Fruit fly (Drosophila melanogaster) whole organism, prepupa: ENCODE results near the gene Rfx.

Experiments
- Blimp-1 ChIP-seq: fragments of 200-800 bp; sonication (Bioruptor generic); optimal IDR thresholded peaks from 3 replicates; lab custom pipeline; 2017; ENCODE audit warnings: missing biosample characterization, missing genetic modification characterization, mild to moderate bottlenecking, moderate library complexity, missing genetic modification reagents
- CG10631 ChIP-seq: fragments of 200-800 bp; sonication (Bioruptor generic); optimal IDR thresholded peaks from 2 replicates; lab custom pipeline; 2016; ENCODE audit warnings: missing biosample characterization, missing genetic modification characterization
- CG10669 ChIP-seq: fragments of 200-800 bp; sonication (Bioruptor generic); optimal IDR thresholded peaks from 3 replicates; lab custom pipeline; 2018; ENCODE audit warnings: missing biosample characterization, mild to moderate bottlenecking, missing genetic modification characterization, moderate library complexity
- CG11294 ChIP-seq: fragments of 200-800 bp; sonication (Bioruptor generic); IDR thresholded peaks from 2 replicates; pipeline ENCODE4 v1.3.6; 2022; ENCODE audit warnings: missing biosample characterization, missing genetic modification characterization
- CG11902 ChIP-seq: fragments of 200-800 bp; sonication (Bioruptor generic); optimal IDR thresholded peaks from 3 replicates; lab custom pipeline; 2016; ENCODE audit warnings: missing biosample characterization, missing genetic modification characterization
- CG15336 ChIP-seq: fragments of 200-800 bp; sonication (Bioruptor generic); IDR thresholded peaks from 2 replicates; pipeline ENCODE4 v1.3.6; 2022; ENCODE audit warnings: missing biosample characterization, missing genetic modification characterization
- CG1621 ChIP-seq: fragments of 200-800 bp; sonication (Bioruptor generic); optimal IDR thresholded peaks from 3 replicates; lab custom pipeline; 2018; ENCODE audit warnings: missing biosample characterization, mild to moderate bottlenecking, missing genetic modification characterization
- CG16779 ChIP-seq: fragments of 200-800 bp; sonication (Bioruptor generic); optimal IDR thresholded peaks from 3 replicates; lab custom pipeline; 2017; ENCODE audit warnings: missing biosample characterization, mild to moderate bottlenecking, missing genetic modification characterization
- CG3032 ChIP-seq: fragments of 200-800 bp; optimal IDR thresholded peaks from 2 replicates; lab custom pipeline; 2019; ENCODE audit warnings: missing biosample characterization, mild to moderate bottlenecking, missing genetic modification characterization, moderate library complexity
- CG31627 ChIP-seq: fragments of 200-800 bp; sonication (Bioruptor generic); optimal IDR thresholded peaks from 3 replicates; lab custom pipeline; 2016; ENCODE audit warnings: missing biosample characterization, missing genetic modification characterization
- CG32006 ChIP-seq: fragments of 200-800 bp; sonication (Bioruptor generic); optimal IDR thresholded peaks from 3 replicates; lab custom pipeline; 2017; ENCODE audit warnings: missing biosample characterization, mild to moderate bottlenecking, missing genetic modification characterization
- CG34406 ChIP-seq: fragments of 200-800 bp; sonication (Bioruptor generic); optimal IDR thresholded peaks from 3 replicates; lab custom pipeline; 2016; ENCODE audit warnings: missing biosample characterization, missing genetic modification characterization
- CG3919 ChIP-seq: fragments of 200-800 bp; sonication (Bioruptor generic); optimal IDR thresholded peaks from 3 replicates; lab custom pipeline; 2016; ENCODE audit warnings: missing biosample characterization, missing genetic modification characterization
- CG4318 ChIP-seq: fragments of 200-800 bp; sonication (Bioruptor generic); optimal IDR thresholded peaks from 3 replicates; lab custom pipeline; 2017; ENCODE audit warnings: missing biosample characterization, mild to moderate bottlenecking, missing genetic modification characterization
- CG6163 ChIP-seq: fragments of 200-800 bp; sonication (Bioruptor generic); IDR thresholded peaks from 3 replicates; pipeline ENCODE4 v1.3.6; 2022; ENCODE audit warnings: missing biosample characterization, missing genetic modification characterization
- CG6276 ChIP-seq: fragments of 200-800 bp; sonication (Bioruptor generic); optimal IDR thresholded peaks from 2 replicates; lab custom pipeline; 2017; ENCODE audit warnings: missing biosample characterization, mild to moderate bottlenecking, missing genetic modification characterization
- CG6792 ChIP-seq: fragments of 200-800 bp; sonication (Bioruptor generic); optimal IDR thresholded peaks from 3 replicates; lab custom pipeline; 2016; ENCODE audit warnings: missing biosample characterization, missing genetic modification characterization
- CG6808 ChIP-seq: fragments of 200-800 bp; sonication (Bioruptor generic); optimal IDR thresholded peaks from 3 replicates; lab custom pipeline; 2017; ENCODE audit warnings: missing biosample characterization, missing genetic modification characterization, mild to moderate bottlenecking, moderate library complexity, missing genetic modification reagents
- CG6854 ChIP-seq: fragments of 200-800 bp; sonication (Bioruptor generic); optimal IDR thresholded peaks from 2 replicates; lab custom pipeline; 2017; ENCODE audit warnings: missing biosample characterization, mild to moderate bottlenecking, missing genetic modification characterization
- CG7368 ChIP-seq: fragments of 200-800 bp; sonication (Bioruptor generic); optimal IDR thresholded peaks from 3 replicates; lab custom pipeline; 2016; ENCODE audit warnings: missing biosample characterization, missing genetic modification characterization
- CG8119 ChIP-seq: fragments of 200-800 bp; sonication (Bioruptor generic); IDR thresholded peaks from 3 replicates; pipeline ENCODE4 v1.3.6; 2022; ENCODE audit warnings: missing biosample characterization, missing genetic modification characterization
- CG8319 ChIP-seq: fragments of 200-800 bp; sonication (Bioruptor generic); optimal IDR thresholded peaks from 3 replicates; lab custom pipeline; 2016; ENCODE audit warnings: missing biosample characterization, missing genetic modification characterization
- CG8632 ChIP-seq: fragments of 200-800 bp; sonication (Bioruptor generic); optimal IDR thresholded peaks from 3 replicates; lab custom pipeline; 2016; ENCODE audit warnings: missing biosample characterization, missing genetic modification characterization
- CG9139 ChIP-seq: fragments of 200-800 bp; sonication (Bioruptor generic); optimal IDR thresholded peaks from 3 replicates; lab custom pipeline; 2017; ENCODE audit warnings: missing biosample characterization, mild to moderate bottlenecking, missing genetic modification characterization
- Eip75B ChIP-seq: fragments of 200-800 bp; sonication (Bioruptor generic); optimal IDR thresholded peaks from 3 replicates; lab custom pipeline; 2016; ENCODE audit warnings: missing biosample characterization, missing genetic modification characterization
- Eip78C ChIP-seq: fragments of 200-800 bp; sonication (Bioruptor generic); peaks from one replicate; lab custom pipeline; 2016; ENCODE audit warnings: missing biosample characterization, missing genetic modification characterization
- Ets21C ChIP-seq: fragments of 200-800 bp; sonication (Bioruptor generic); optimal IDR thresholded peaks from 3 replicates; lab custom pipeline; 2016; ENCODE audit warnings: missing biosample characterization, missing genetic modification characterization
- Hr38 ChIP-seq: sonication (Bioruptor generic); optimal IDR thresholded peaks from 2 replicates; lab custom pipeline; 2016; ENCODE audit warnings: missing biosample characterization, missing genetic modification characterization
- Hr39 ChIP-seq: fragments of 200-800 bp; sonication (Bioruptor generic); optimal IDR thresholded peaks from 2 replicates; lab custom pipeline; 2016; ENCODE audit warnings: missing biosample characterization, missing genetic modification characterization
- Hr4 ChIP-seq: fragments of 200-800 bp; sonication (Bioruptor generic); optimal IDR thresholded peaks from 3 replicates; lab custom pipeline; 2016; ENCODE audit warnings: missing biosample characterization, missing genetic modification characterization
- Lpt ChIP-seq: fragments of 200-800 bp; sonication (Bioruptor generic); optimal IDR thresholded peaks from 3 replicates; lab custom pipeline; 2016; ENCODE audit warnings: missing biosample characterization, missing genetic modification characterization
- Met ChIP-seq: fragments of 200-800 bp; sonication (Bioruptor generic); optimal IDR thresholded peaks from 3 replicates; lab custom pipeline; 2016; ENCODE audit warnings: missing biosample characterization, missing genetic modification characterization
- Smox ChIP-seq: fragments of 200-800 bp; sonication (Bioruptor generic); optimal IDR thresholded peaks from 3 replicates; lab custom pipeline; 2016; ENCODE audit warnings: missing biosample characterization, missing genetic modification characterization
- Sox102F ChIP-seq: fragments of 200-800 bp; sonication (Bioruptor generic); optimal IDR thresholded peaks from 2 replicates; lab custom pipeline; 2016; ENCODE audit warnings: missing biosample characterization, mild to moderate bottlenecking, missing genetic modification characterization
- Sox15 ChIP-seq: fragments of 200-800 bp; sonication (Bioruptor generic); optimal IDR thresholded peaks from 3 replicates; lab custom pipeline; 2016; ENCODE audit warnings: missing biosample characterization, missing genetic modification characterization
- acj6 ChIP-seq: fragments of 200-800 bp; sonication (Bioruptor generic); optimal IDR thresholded peaks from 3 replicates; lab custom pipeline; 2016; ENCODE audit warnings: missing biosample characterization, missing genetic modification characterization
- cyc ChIP-seq: fragments of 200-800 bp; sonication (Bioruptor generic); optimal IDR thresholded peaks from 3 replicates; lab custom pipeline; 2016; ENCODE audit warnings: missing biosample characterization, missing genetic modification characterization
- dsx ChIP-seq: fragments of 200-800 bp; optimal IDR thresholded peaks from 3 replicates; lab custom pipeline; 2019; ENCODE audit warnings: missing biosample characterization, mild to moderate bottlenecking, missing genetic modification characterization, moderate library complexity; ENCODE audit not compliant: poor library complexity, severe bottlenecking
- esn ChIP-seq: fragments of 200-800 bp; sonication (Bioruptor generic); optimal IDR thresholded peaks from 2 replicates; lab custom pipeline; 2016; ENCODE audit warnings: missing biosample characterization, mild to moderate bottlenecking, missing genetic modification characterization, moderate library complexity
- fd59A ChIP-seq: fragments of 200-800 bp; sonication (Bioruptor generic); optimal IDR thresholded peaks from 2 replicates; lab custom pipeline; 2017; ENCODE audit warnings: missing biosample characterization, mild to moderate bottlenecking, missing genetic modification characterization, missing genetic modification reagents
- lz ChIP-seq: fragments of 200-800 bp; sonication (Bioruptor generic); optimal IDR thresholded peaks from 3 replicates; lab custom pipeline; 2016; ENCODE audit warnings: missing biosample characterization, missing genetic modification characterization
- net ChIP-seq: fragments of 200-800 bp; sonication (Bioruptor generic); optimal IDR thresholded peaks from 3 replicates; lab custom pipeline; 2016; ENCODE audit warnings: missing biosample characterization, missing genetic modification characterization
- pdm3 ChIP-seq: fragments of 200-800 bp; sonication (Bioruptor generic); optimal IDR thresholded peaks from 3 replicates; lab custom pipeline; 2016; ENCODE audit warnings: missing biosample characterization, missing genetic modification characterization
- ss ChIP-seq, 2 experiments: fragments of 200-800 bp; sonication (Bioruptor generic); optimal IDR thresholded peaks; 2 replicates in 1 of 2; 3 replicates in 1 of 2; lab custom pipeline; 2017 to 2018; ENCODE audit warnings: mild to moderate bottlenecking in 2 of 2, missing biosample characterization in 2 of 2, missing genetic modification characterization in 2 of 2, moderate library complexity in 1 of 2
- svp ChIP-seq: fragments of 200-800 bp; sonication (Bioruptor generic); peaks from one replicate; lab custom pipeline; 2016; ENCODE audit warnings: missing biosample characterization, missing genetic modification characterization
- vri ChIP-seq: fragments of 200-800 bp; sonication (Bioruptor generic); optimal IDR thresholded peaks from 3 replicates; lab custom pipeline; 2016; ENCODE audit warnings: missing biosample characterization, mild to moderate bottlenecking, missing genetic modification characterization

Gene Rfx

DNA sequence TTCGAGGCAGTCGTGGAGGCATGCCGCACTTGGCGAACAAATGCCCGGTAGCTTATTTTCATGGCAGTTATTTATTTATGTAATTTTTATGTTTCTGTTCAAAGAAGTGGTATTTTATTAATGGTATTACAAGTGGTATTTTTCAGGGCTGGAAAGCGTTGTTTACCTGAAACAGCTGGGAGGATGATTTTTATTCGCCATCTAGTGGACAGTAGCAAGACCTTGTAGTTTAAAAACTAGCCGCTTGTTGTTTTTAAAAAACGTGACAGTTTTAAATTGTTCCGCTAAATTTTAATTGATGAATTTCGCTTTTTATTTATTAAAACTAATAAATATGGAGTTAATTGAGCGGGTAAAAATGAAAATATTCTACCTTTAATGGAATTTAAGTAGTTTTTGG is 38.1 kb upstream of the Rfx start, which contains the start of gene CG6345 (continued):
- TF ChIP-seq CG34406 (GFP tag; lab: Kevin White, UChicago) (no peak), CG6163 (peak; percentile 72), net (peak; percentile 58), dsx (GFP tag; lab: Kevin White, UChicago) (peak; percentile 26), CG8632 (GFP tag; lab: Kevin White, UChicago) (peak; percentile 28), CG3032 (tag; lab: Kevin White, UChicago) (peak; percentile 50), ss (GFP tag; optimal IDR thresholded peaks at IDR 0.05; lab: Kevin White, UChicago) (peak in 1 of 2 experiments; percentile 50), CG11902 (GFP tag; lab: Kevin White, UChicago) (peak; percentile 12), CG6792 (GFP tag; lab: Kevin White, UChicago) (peak; percentile 42), CG10669 (GFP tag; lab: Kevin White, UChicago) (peak; percentile 66), Eip78C (GFP tag; lab: Kevin White, UChicago) (peak; percentile 87), Met (GFP tag; lab: Kevin White, UChicago) (no peak), Eip75B (GFP tag; lab: Kevin White, UChicago) (peak; percentile 77), Lpt (GFP tag; lab: Kevin White, UChicago) (peak; percentile 46), CG10631 (GFP tag; lab: Kevin White, UChicago) (no peak), CG4318 (no peak), CG11294 (GFP tag; lab: Robert Waterston, UW) (no peak), Blimp-1 (GFP tag; lab: Kevin White, UChicago) (peak; percentile 28), CG15336 (no peak), CG31627 (peak; percentile 75), Smox (no peak), Ets21C (GFP tag; lab: Kevin White, UChicago) (peak; percentile 21), CG1621 (no peak), CG7368 (peak; percentile 56), CG3919 (GFP tag; lab: Kevin White, UChicago) (peak; percentile 85), CG32006 (GFP tag; lab: Kevin White, UChicago) (peak; percentile 51), Hr38 (GFP tag; lab: Kevin White, UChicago) (no peak), CG8319 (GFP tag; lab: Kevin White, UChicago) (peak; percentile 38), Sox102F (GFP tag; lab: Kevin White, UChicago) (no peak), acj6 (GFP tag; lab: Kevin White, UChicago) (peak; percentile 66), CG6276 (GFP tag; lab: Kevin White, UChicago) (no peak), Hr39 (GFP tag; lab: Kevin White, UChicago) (peak; percentile 69), vri (GFP tag; lab: Kevin White, UChicago) (no peak), esn (GFP tag; lab: Kevin White, UChicago) (peak; percentile 81), svp (peak; percentile 78), Sox15 (no peak), pdm3 (peak; percentile 75), fd59A (GFP tag; lab: Kevin White, UChicago) (peak; percentile 40), Hr4 (GFP tag; lab: Kevin White, UChicago) (peak; percentile 72)

- TF ChIP-seq acj6 (GFP tag; lab: Kevin White, UChicago) = no peak
- no peak for TF ChIP-seq CG6163
- peak; percentile 66 for TF ChIP-seq Eip78C (GFP tag; lab: Kevin White, UChicago)
- TF ChIP-seq Hr4 (GFP tag; lab: Kevin White, UChicago) = peak; percentile 24
- TF ChIP-seq CG6808 (GFP tag; lab: Kevin White, UChicago) = no peak
- peak; percentile 23; the same call in 1 of the 3 replicates for TF ChIP-seq CG8119 (GFP tag; lab: Robert Waterston, UW)
- TF ChIP-seq CG8319 (GFP tag; lab: Kevin White, UChicago) = no peak
- no peak for TF ChIP-seq Sox102F (GFP tag; lab: Kevin White, UChicago)
- TF ChIP-seq CG6854 = peak; percentile 5
- peak; percentile 3 for TF ChIP-seq cyc
- peak; percentile 21 for TF ChIP-seq CG16779
- no peak for TF ChIP-seq Hr39 (GFP tag; lab: Kevin White, UChicago)
- TF ChIP-seq CG1621 = peak; percentile 28
- TF ChIP-seq Eip75B (GFP tag; lab: Kevin White, UChicago) = peak; percentile 16
- TF ChIP-seq esn (GFP tag; lab: Kevin White, UChicago) = peak; percentile 20
- peak; percentile 31 for TF ChIP-seq CG9139 (GFP tag; lab: Kevin White, UChicago)
- TF ChIP-seq CG6276 (GFP tag; lab: Kevin White, UChicago) = no peak
- TF ChIP-seq lz = peak; percentile 20
- TF ChIP-seq svp = no peak
- TF ChIP-seq CG3032 (tag; lab: Kevin White, UChicago) = peak; percentile 3
- TF ChIP-seq, all 60 proteins: peak for 12
These were observed 34.9 kb upstream of the Rfx start, which contains the start of the genes Irp-1B and Rrp46 for dm6 chr3R:10412550-10413459. Gene Irp-1B, minus strand, starts transcription at chr3R:10412869. Gene Rrp46, plus strand, starts transcription at chr3R:10413301.
